Fruit fly (Drosophila melanogaster): ENCODE data around the gene Sr-CIV.

The Sr-CIV gene

dm6 chr2L:3532973-3533525 lies 9.2 kb upstream of the Sr-CIV start (continued):
- TF ChIP-seq cad (GFP tag; optimal IDR thresholded peaks at IDR 0.05) (no peak), CG1233 (GFP tag; optimal IDR thresholded peaks at IDR 0.05) (peak; percentile 46), her (GFP tag; optimal IDR thresholded peaks at IDR 0.05) (peak; percentile 15), ftz-f1 (GFP tag; optimal IDR thresholded peaks at IDR 0.05) (no peak), D19A (tag; optimal IDR thresholded peaks at IDR 0.05) (peak; percentile 41), CG3065 (GFP tag; optimal IDR thresholded peaks at IDR 0.05) (peak; percentile 34), chif (GFP tag; optimal IDR thresholded peaks at IDR 0.05) (peak; percentile 44 to 76), Sox102F (GFP tag; optimal IDR thresholded peaks at IDR 0.05) (peak; percentile 16), CG12942 (GFP tag; optimal IDR thresholded peaks at IDR 0.05) (peak; percentile 28), dmrt99B (tag; optimal IDR thresholded peaks at IDR 0.05) (peak; percentile 15), inv (GFP tag; IDR thresholded peaks at IDR 0.05; ENCODE audit: partially characterized antibody) (no peak), CG31224 (GFP tag; IDR thresholded peaks at IDR 0.05) (no peak), CG3995 (GFP tag; optimal IDR thresholded peaks at IDR 0.05) (no peak), Optix (GFP tag; IDR thresholded peaks at IDR 0.05) (peak; percentile 54; the same call in 1 of the 3 replicates), CG7786 (GFP tag; optimal IDR thresholded peaks at IDR 0.05) (peak; percentile 51), onecut (GFP tag; IDR thresholded peaks at IDR 0.05) (peak; percentile 43), Antp (GFP tag; optimal IDR thresholded peaks at IDR 0.05) (peak; percentile 70), hkb (optimal IDR thresholded peaks at IDR 0.05) (no peak), hkb (GFP tag; IDR thresholded peaks at IDR 0.05) (0 out of 2 replicates have a peak, but pooled peaks have one; percentile 12), zfh2 (GFP tag; optimal IDR thresholded peaks at IDR 0.05) (no peak), CG4360 (GFP tag; IDR thresholded peaks at IDR 0.05) (0 out of 2 replicates have a peak, but pooled peaks have one; percentile 7), CG4424 (GFP tag; optimal IDR thresholded peaks at IDR 0.05) (peak; percentile 61), CG13894 (tag; optimal IDR thresholded peaks at IDR 0.05) (no peak), CG9215 (GFP tag; IDR thresholded peaks at IDR 0.05) (no peak), CG10979 (tag; optimal IDR thresholded peaks at IDR 0.05) (peak; percentile 73), CG7556 (GFP tag; optimal IDR thresholded peaks at IDR 0.05) (peak; percentile 22), CG17186 (GFP tag; optimal IDR thresholded peaks at IDR 0.05) (no peak), Pdp1 (GFP tag; optimal IDR thresholded peaks at IDR 0.05) (peak; percentile 45 to 59), Atf3 (GFP tag; optimal IDR thresholded peaks at IDR 0.05) (peak; percentile 17), Fer1 (GFP tag; optimal IDR thresholded peaks at IDR 0.05) (no peak), az2 (GFP tag; optimal IDR thresholded peaks at IDR 0.05) (peak; percentile 54), CG13424 (tag; optimal IDR thresholded peaks at IDR 0.05) (peak; percentile 4), CG4707 (GFP tag; optimal IDR thresholded peaks at IDR 0.05) (peak; percentile 17), CG1024 (GFP tag; IDR thresholded peaks at IDR 0.05) (peak; percentile 45; the same call in 1 of the 2 replicates), CG13775 (GFP tag; optimal IDR thresholded peaks at IDR 0.05) (peak; percentile 57), CG4854 (GFP tag; optimal IDR thresholded peaks at IDR 0.05) (no peak), CG8944 (GFP tag; optimal IDR thresholded peaks at IDR 0.05) (peak; percentile 36), Oli (tag; optimal IDR thresholded peaks at IDR 0.05) (peak; percentile 56), al (GFP tag; IDR thresholded peaks at IDR 0.05) (no peak), Adf1 (GFP tag; IDR thresholded peaks at IDR 0.05) (no peak), Atf-2 (GFP tag; optimal IDR thresholded peaks at IDR 0.05) (peak; percentile 40), dpn (GFP tag; optimal IDR thresholded peaks at IDR 0.05) (peak; percentile 51 to 53), chn (GFP tag; optimal IDR thresholded peaks at IDR 0.05) (peak; percentile 52), CG8765 (GFP tag; IDR thresholded peaks at IDR 0.05) (peak; percentile 84), bigmax (GFP tag; optimal IDR thresholded peaks at IDR 0.05) (no peak), grau (tag; optimal IDR thresholded peaks at IDR 0.05) (peak; percentile 26), CG10565 (GFP tag; optimal IDR thresholded peaks at IDR 0.05) (peak; percentile 21), CG4820 (GFP tag; optimal IDR thresholded peaks at IDR 0.05) (peak; percentile 52), CG6791 (GFP tag; IDR thresholded peaks at IDR 0.05; ENCODE audit: partially characterized antibody) (no peak), hth (optimal IDR thresholded peaks at IDR 0.05) (no peak), Dll (GFP tag; IDR thresholded peaks at IDR 0.05; ENCODE audit: partially characterized antibody) (no peak)

All from whole organism, embryonic.